Worm (Caenorhabditis elegans) whole organism, young adult: ENCODE measurements around the gene srh-47.
A peak's percentile ranks its signal among the peaks of the same experiment; 100 is the strongest.

ENCODE experiments used
- B0035.1 ChIP-seq: sonication (generic microtip); optimal IDR thresholded peaks from 2 replicates; lab custom pipeline; 2016; ENCODE audit warnings: missing genetic modification characterization, mild to moderate bottlenecking, missing compliant biosample characterization, missing genotype, missing genetic modification reagents
- B0261.1 ChIP-seq: sonication (generic microtip); optimal IDR thresholded peaks from 2 replicates; lab custom pipeline; 2016; ENCODE audit warnings: mild to moderate bottlenecking, missing genetic modification characterization, moderate library complexity, missing compliant biosample characterization
- B0336.3 ChIP-seq: fragments of 200-800 bp; sonication (Bioruptor generic); IDR thresholded peaks from 2 replicates; pipeline ENCODE4 v1.3.6; 2022; ENCODE audit warnings: missing genetic modification characterization, missing compliant biosample characterization
- D2030.7 ChIP-seq: fragments of 200-800 bp; sonication (Bioruptor generic); IDR thresholded peaks from 2 replicates; pipeline ENCODE4 v1.3.6; 2022; ENCODE audit warnings: missing genetic modification reagents, missing genetic modification characterization, missing compliant biosample characterization
- F10E7.11 ChIP-seq: sonication (generic microtip); optimal IDR thresholded peaks from 2 replicates; lab custom pipeline; 2017; ENCODE audit warnings: mild to moderate bottlenecking, missing genetic modification characterization, moderate library complexity, missing compliant biosample characterization
- F22D6.2 ChIP-seq: sonication (generic microtip); optimal IDR thresholded peaks from 2 replicates; lab custom pipeline; 2016; ENCODE audit warnings: mild to moderate bottlenecking, missing genetic modification characterization, missing compliant biosample characterization
- F39B2.1 ChIP-seq: fragments of 200-800 bp; sonication (Bioruptor generic); IDR thresholded peaks from 2 replicates; pipeline ENCODE4 v1.3.6; 2022; ENCODE audit warnings: missing genetic modification reagents, missing genetic modification characterization, missing compliant biosample characterization
- F55B11.4 ChIP-seq: sonication (generic microtip); optimal IDR thresholded peaks from 2 replicates; lab custom pipeline; 2016; ENCODE audit warnings: missing compliant biosample characterization, missing genetic modification characterization, borderline replicate concordance; ENCODE audit not compliant: insufficient read depth
- K11D2.4 ChIP-seq: fragments of 200-800 bp; sonication (Bioruptor generic); IDR thresholded peaks from 2 replicates; pipeline ENCODE4 v1.3.6; 2022; ENCODE audit warnings: missing genetic modification reagents, missing genetic modification characterization, missing compliant biosample characterization
- Y53G8AR.9 ChIP-seq: fragments of 200-800 bp; sonication (Bioruptor generic); conservative IDR thresholded peaks from 2 replicates; pipeline ENCODE4 v1.3.6; 2022; ENCODE audit warnings: missing genetic modification reagents, missing genetic modification characterization, missing compliant biosample characterization
- Y56A3A.18 ChIP-seq: fragments of 200-800 bp; sonication (Bioruptor generic); IDR thresholded peaks from 2 replicates; pipeline ENCODE4 v1.3.6; 2022; ENCODE audit warnings: missing genetic modification reagents, missing genetic modification characterization, missing compliant biosample characterization
- akir-1 ChIP-seq: fragments of 200-800 bp; sonication (Bioruptor generic); optimal IDR thresholded peaks from 2 replicates; lab custom pipeline; 2018; ENCODE audit warnings: mild to moderate bottlenecking, missing genetic modification characterization, moderate library complexity, missing compliant biosample characterization
- aptf-3 ChIP-seq: fragments of 200-800 bp; sonication (Bioruptor generic); IDR thresholded peaks from 2 replicates; pipeline ENCODE4 v1.3.6; 2022; ENCODE audit warnings: missing genetic modification characterization, missing compliant biosample characterization
- attf-5 ChIP-seq: fragments of 200-800 bp; sonication (Bioruptor generic); optimal IDR thresholded peaks from 2 replicates; lab custom pipeline; 2018; ENCODE audit warnings: mild to moderate bottlenecking, missing genetic modification characterization, missing compliant biosample characterization
- cebp-2 ChIP-seq: fragments of 200-800 bp; sonication (Bioruptor generic); IDR thresholded peaks from 2 replicates; pipeline ENCODE4 v1.3.6; 2022; ENCODE audit warnings: missing genetic modification characterization, missing compliant biosample characterization
- chd-7 ChIP-seq: sonication (generic microtip); optimal IDR thresholded peaks from 2 replicates; lab custom pipeline; 2016; ENCODE audit warnings: mild to moderate bottlenecking, missing genetic modification characterization, moderate library complexity, missing compliant biosample characterization
- dox-1 ChIP-seq: fragments of 200-800 bp; sonication (Bioruptor generic); IDR thresholded peaks from 2 replicates; pipeline ENCODE4 v1.3.6; 2022; ENCODE audit warnings: missing genetic modification reagents, missing genetic modification characterization, missing compliant biosample characterization
- dpff-1 ChIP-seq: sonication (generic microtip); optimal IDR thresholded peaks from 2 replicates; lab custom pipeline; 2017; ENCODE audit warnings: mild to moderate bottlenecking, missing genetic modification characterization, missing compliant biosample characterization
- efl-1 ChIP-seq: fragments of 150-350 bp; optimal IDR thresholded peaks from 2 replicates; lab custom pipeline; 2014; ENCODE audit warnings: missing biosample characterization, missing genetic modification reagents, missing genetic modification characterization
- egl-18 ChIP-seq: fragments of 200-800 bp; sonication (Bioruptor generic); IDR thresholded peaks from 2 replicates; pipeline ENCODE4 v1.3.6; 2022; ENCODE audit warnings: missing genetic modification reagents, missing genetic modification characterization, missing compliant biosample characterization
- egrh-3 ChIP-seq: fragments of 200-800 bp; sonication (Bioruptor generic); IDR thresholded peaks from 2 replicates; pipeline ENCODE4 v1.3.6; 2022; ENCODE audit warnings: missing genetic modification reagents, missing genetic modification characterization, missing compliant biosample characterization
- gei-17 ChIP-seq: fragments of 200-800 bp; sonication (Bioruptor generic); optimal IDR thresholded peaks from 2 replicates; lab custom pipeline; 2018; ENCODE audit warnings: mild to moderate bottlenecking, missing genetic modification characterization, missing compliant biosample characterization
- hlh-26 ChIP-seq: fragments of 200-800 bp; sonication (Bioruptor generic); conservative IDR thresholded peaks from 2 replicates; pipeline ENCODE4 v1.3.6; 2022; ENCODE audit warnings: missing genetic modification reagents, missing genetic modification characterization, missing compliant biosample characterization
- hmg-1.2 ChIP-seq: fragments of 200-800 bp; sonication (Bioruptor generic); IDR thresholded peaks from 2 replicates; pipeline ENCODE4 v1.3.6; 2022; ENCODE audit warnings: missing genetic modification reagents, missing genetic modification characterization, missing compliant biosample characterization
- hrde-1 ChIP-seq: sonication (generic microtip); optimal IDR thresholded peaks from 2 replicates; lab custom pipeline; 2016; ENCODE audit warnings: missing genetic modification characterization, mild to moderate bottlenecking, missing compliant biosample characterization, moderate library complexity, missing genotype, missing genetic modification reagents, borderline replicate concordance
- hsf-1 ChIP-seq: fragments of 200-800 bp; sonication (Bioruptor generic); IDR thresholded peaks from 2 replicates; pipeline ENCODE4 v1.3.6; 2022; ENCODE audit warnings: missing genetic modification reagents, missing genetic modification characterization, missing compliant biosample characterization
- lin-26 ChIP-seq: fragments of 200-800 bp; sonication (Bioruptor generic); IDR thresholded peaks from 2 replicates; pipeline ENCODE4 v1.3.6; 2022; ENCODE audit warnings: missing genetic modification reagents, missing genetic modification characterization, missing compliant biosample characterization
- madf-10 ChIP-seq: sonication (generic microtip); optimal IDR thresholded peaks from 2 replicates; lab custom pipeline; 2016; ENCODE audit warnings: mild to moderate bottlenecking, missing genetic modification characterization, missing compliant biosample characterization
- madf-3 ChIP-seq: fragments of 200-800 bp; sonication (Bioruptor generic); IDR thresholded peaks from 2 replicates; pipeline ENCODE4 v1.3.6; 2022; ENCODE audit warnings: missing genetic modification reagents, missing genetic modification characterization, missing compliant biosample characterization
- madf-6 ChIP-seq: fragments of 200-800 bp; sonication (Bioruptor generic); IDR thresholded peaks from 2 replicates; pipeline ENCODE4 v1.3.6; 2022; ENCODE audit warnings: missing genetic modification reagents, missing genetic modification characterization, missing compliant biosample characterization
- mcd-1 ChIP-seq: fragments of 200-800 bp; sonication (Bioruptor generic); IDR thresholded peaks from 2 replicates; pipeline ENCODE4 v1.3.6; 2022; ENCODE audit warnings: missing genetic modification reagents, missing genetic modification characterization, missing compliant biosample characterization
- nfya-1 ChIP-seq: sonication (generic microtip); optimal IDR thresholded peaks from 2 replicates; lab custom pipeline; 2017; ENCODE audit warnings: antibody characterized with exemption, missing compliant biosample characterization, missing genetic modification characterization, borderline replicate concordance; ENCODE audit not compliant: insufficient read depth
- nfyb-1 ChIP-seq: fragments of 200-800 bp; sonication (Bioruptor generic); IDR thresholded peaks from 2 replicates; pipeline ENCODE4 v1.3.6; 2022; ENCODE audit warnings: missing genetic modification reagents, missing genetic modification characterization, missing compliant biosample characterization
- nhr-120 ChIP-seq: fragments of 200-800 bp; sonication (Bioruptor generic); IDR thresholded peaks from 2 replicates; pipeline ENCODE4 v1.3.6; 2022; ENCODE audit warnings: missing genetic modification characterization, missing compliant biosample characterization
- pbrm-1 ChIP-seq: fragments of 200-800 bp; sonication (Bioruptor generic); IDR thresholded peaks from 2 replicates; pipeline ENCODE4 v1.3.6; 2022; ENCODE audit warnings: missing genetic modification reagents, missing genetic modification characterization, missing compliant biosample characterization
- rcor-1 ChIP-seq: fragments of 200-800 bp; sonication (Bioruptor generic); IDR thresholded peaks from 2 replicates; pipeline ENCODE4 v1.3.6; 2022; ENCODE audit warnings: missing genetic modification reagents, missing genetic modification characterization, missing compliant biosample characterization
- rpc-1 ChIP-seq, 2 experiments: fragments of 150-350 bp in 1 of 2; sonication (generic microtip) in 1 of 2; optimal IDR thresholded peaks; 2 replicates each; lab custom pipeline; 2014 to 2018; ENCODE audit warnings: missing biosample characterization in 1 of 2, missing genetic modification characterization in 1 of 2, missing genetic modification reagents in 1 of 2, missing genotype in 1 of 2
- snpc-3.4 ChIP-seq: sonication (generic microtip); optimal IDR thresholded peaks from 2 replicates; lab custom pipeline; 2017; ENCODE audit warnings: missing genetic modification characterization, mild to moderate bottlenecking, missing compliant biosample characterization, antibody characterized with exemption, moderate library complexity, missing genotype, missing genetic modification reagents
- tlf-1 ChIP-seq: fragments of 200-800 bp; sonication (Bioruptor generic); optimal IDR thresholded peaks from 2 replicates; lab custom pipeline; 2018; ENCODE audit warnings: mild to moderate bottlenecking, missing genetic modification characterization, missing compliant biosample characterization
- unc-130 ChIP-seq: sonication (generic microtip); optimal IDR thresholded peaks from 2 replicates; lab custom pipeline; 2016; ENCODE audit warnings: missing genetic modification reagents, missing genetic modification characterization, missing compliant biosample characterization
- zfh-2 ChIP-seq: fragments of 200-800 bp; sonication (Bioruptor generic); conservative IDR thresholded peaks from 2 replicates; pipeline ENCODE4 v1.3.6; 2022; ENCODE audit warnings: missing genetic modification reagents, missing genetic modification characterization, missing compliant biosample characterization
- ztf-25 ChIP-seq: fragments of 200-800 bp; sonication (Bioruptor generic); IDR thresholded peaks from 2 replicates; pipeline ENCODE4 v1.3.6; 2022; ENCODE audit warnings: missing genetic modification reagents, missing genetic modification characterization, missing compliant biosample characterization
- ztf-28 ChIP-seq: fragments of 200-800 bp; sonication (Bioruptor generic); IDR thresholded peaks from 2 replicates; pipeline ENCODE4 v1.3.6; 2022; ENCODE audit warnings: missing genetic modification reagents, missing genetic modification characterization, missing compliant biosample characterization

The srh-47 gene

DNA sequence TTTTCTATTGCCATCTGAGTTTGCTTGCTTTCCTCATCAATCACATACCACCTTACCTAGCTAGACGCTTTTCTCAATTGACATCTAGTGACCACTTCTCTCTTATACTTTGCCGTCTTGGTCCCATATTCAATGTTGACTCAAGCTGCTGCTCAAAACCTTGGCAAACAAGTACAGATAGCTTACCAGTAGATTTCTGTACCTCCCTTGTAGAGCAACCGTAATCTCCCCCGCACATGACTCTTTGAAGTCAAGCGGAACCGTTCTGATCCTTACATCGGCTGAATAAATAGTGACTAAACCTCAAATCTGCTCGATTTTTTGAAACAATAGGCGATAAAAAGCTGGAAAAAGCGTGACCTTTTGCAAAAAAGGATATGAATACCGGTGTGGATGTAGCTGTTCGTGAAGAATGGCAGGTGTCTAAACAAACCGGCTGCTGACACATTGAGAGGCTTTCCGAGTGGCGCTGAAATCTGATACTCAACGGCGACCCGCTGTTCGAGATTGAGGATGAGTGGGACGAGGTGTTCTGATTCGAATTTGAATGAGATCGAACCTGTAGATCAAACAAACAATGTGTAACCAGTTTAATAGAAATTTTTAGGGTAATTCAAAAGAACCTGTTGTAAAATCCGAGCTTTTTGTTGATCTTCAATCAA, 35.4 kb upstream of the srh-47 start:
- no peak for TF ChIP-seq B0336.3 (GFP tag; lab: Robert Waterston, UW)
- no peak for TF ChIP-seq F10E7.11
- no peak for TF ChIP-seq efl-1 (GFP tag; lab: Kevin White, UChicago)
- no peak for TF ChIP-seq dox-1 (GFP tag; lab: Robert Waterston, UW)
- TF ChIP-seq unc-130 (GFP tag; lab: Kevin White, UChicago), result no peak
- TF ChIP-seq B0035.1 (tag; lab: Kevin White, UChicago), result no peak
- no peak for TF ChIP-seq attf-5
- no peak for TF ChIP-seq akir-1 (GFP tag; lab: Kevin White, UChicago)
- TF ChIP-seq snpc-3.4, result no peak
- TF ChIP-seq hsf-1, result no peak
- no peak for TF ChIP-seq B0261.1
- no peak for TF ChIP-seq hlh-26 (GFP tag; lab: Robert Waterston, UW)
- no peak for TF ChIP-seq chd-7 (tag; lab: Kevin White, UChicago)
- no peak for TF ChIP-seq madf-3 (GFP tag; lab: Robert Waterston, UW)
- no peak for TF ChIP-seq F55B11.4 (tag; lab: Kevin White, UChicago)
- no peak for TF ChIP-seq dpff-1 (tag; lab: Kevin White, UChicago)
- no peak for TF ChIP-seq egl-18
- TF ChIP-seq F22D6.2, result no peak
- no peak for TF ChIP-seq gei-17
- no peak for TF ChIP-seq nfya-1 (tag; lab: Kevin White, UChicago)

DNA sequence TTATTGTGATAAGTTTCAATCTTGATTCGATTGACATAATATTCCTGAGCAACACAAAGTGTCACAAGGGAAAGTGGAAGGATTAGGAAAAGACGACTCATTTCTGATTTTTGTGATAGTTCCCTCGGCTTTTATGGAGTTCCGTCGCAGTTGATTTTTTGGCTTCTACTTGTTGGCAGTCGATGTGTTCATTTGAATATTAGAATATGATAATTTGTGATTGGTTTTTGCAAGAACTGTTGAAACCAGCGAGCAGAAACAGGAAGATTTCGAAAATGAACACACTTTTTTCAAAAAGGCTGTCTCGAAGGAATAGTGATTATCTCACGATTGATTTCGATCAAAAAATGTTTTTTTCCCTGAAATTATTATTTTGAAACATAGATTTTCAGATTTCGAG, 33.8 kb upstream of the srh-47 start, which contains the start of gene T02E9.6:
TSS of gene T02E9.6 (minus strand) at position 101 of the 400 bp plus-strand sequence.
- TF ChIP-seq tlf-1 (GFP tag; lab: Kevin White, UChicago) (no peak), zfh-2 (GFP tag; lab: Robert Waterston, UW) (no peak), cebp-2 (GFP tag; lab: Robert Waterston, UW) (no peak)

DNA sequence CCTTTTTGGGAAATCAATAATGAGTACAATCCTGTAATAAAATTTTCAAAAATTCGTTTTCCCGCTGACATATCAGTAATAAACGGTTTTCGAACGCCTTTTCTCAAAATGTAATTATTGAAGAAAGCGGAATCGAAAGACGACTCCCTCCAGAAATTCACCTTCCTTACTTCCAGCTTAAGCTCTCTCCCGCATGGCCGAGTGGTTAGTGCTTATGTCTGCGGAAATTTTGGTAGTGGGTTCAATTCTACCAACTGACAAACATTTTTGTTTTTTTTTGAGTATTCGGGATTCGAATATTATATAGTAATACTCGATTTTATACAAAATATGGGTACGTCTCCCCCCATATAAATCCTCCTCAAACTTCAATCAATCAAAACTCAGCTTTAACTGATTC, 31.4 kb upstream of the srh-47 start:
- TF ChIP-seq lin-26 (GFP tag; lab: Robert Waterston, UW), result peak; percentile 83
- TF ChIP-seq ztf-25 (GFP tag; lab: Robert Waterston, UW), result peak; percentile 81
- peak; percentile 60 for TF ChIP-seq hmg-1.2 (GFP tag; lab: Robert Waterston, UW)
- 0 out of 2 replicates have a peak, but pooled peaks have one; percentile 56 for TF ChIP-seq Y56A3A.18 (GFP tag; lab: Robert Waterston, UW)
- TF ChIP-seq nhr-120, result peak; percentile 35; the same call in 1 of the 2 replicates
- peak; percentile 31; the same call in 1 of the 2 replicates for TF ChIP-seq egrh-3
- TF ChIP-seq rcor-1 (GFP tag; lab: Robert Waterston, UW), result peak; percentile 40; the same call in 1 of the 2 replicates
- peak; percentile 52; the same call in 1 of the 2 replicates for TF ChIP-seq madf-6
- TF ChIP-seq D2030.7 (GFP tag; lab: Robert Waterston, UW), result peak; percentile 51
- TF ChIP-seq mcd-1 (GFP tag; lab: Robert Waterston, UW), result peak; percentile 46; the same call in 1 of the 2 replicates
- TF ChIP-seq pbrm-1 (GFP tag; lab: Robert Waterston, UW), result 0 out of 2 replicates have a peak, but pooled peaks have one; percentile 37
- TF ChIP-seq dox-1 (GFP tag; lab: Robert Waterston, UW), result peak; percentile 61

DNA sequence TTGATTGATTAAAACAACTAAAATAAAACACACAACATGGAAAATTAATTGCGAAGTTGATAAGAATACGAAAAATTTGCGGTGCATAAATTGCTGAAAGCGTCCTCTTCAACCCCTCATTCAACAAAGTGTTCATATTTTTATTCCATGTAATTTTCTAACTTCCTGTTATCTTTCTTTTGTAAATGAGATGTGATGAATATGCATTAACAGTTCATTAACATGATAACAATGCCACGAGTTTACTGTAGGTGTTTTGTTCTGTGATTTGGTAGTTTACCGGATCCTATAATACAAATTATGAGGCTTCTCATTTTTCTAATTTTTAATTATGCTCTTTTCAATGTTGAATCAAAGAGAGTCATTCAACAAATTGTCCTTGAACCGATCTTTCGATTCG, 28.7 kb upstream of the srh-47 start, which contains the start of gene F47G9.6:
TSS of gene F47G9.6 (plus strand) at position 301 of the 400 bp plus-strand sequence.
- TF ChIP-seq ztf-28 (GFP tag; lab: Robert Waterston, UW) (no peak), hrde-1 (tag; lab: Kevin White, UChicago) (no peak), F39B2.1 (GFP tag; lab: Robert Waterston, UW) (no peak), aptf-3 (GFP tag; lab: Robert Waterston, UW) (no peak), egl-18 (no peak), nfyb-1 (GFP tag; lab: Robert Waterston, UW) (no peak), rpc-1 (optimal IDR thresholded peaks at IDR 0.05; lab: Kevin White, UChicago) (no peak), rpc-1 (tag; optimal IDR thresholded peaks at IDR 0.05; lab: Kevin White, UChicago) (no peak), K11D2.4 (GFP tag; lab: Robert Waterston, UW) (no peak), madf-10 (tag; lab: Kevin White, UChicago) (no peak), hmg-1.2 (GFP tag; lab: Robert Waterston, UW) (no peak), Y53G8AR.9 (no peak), efl-1 (GFP tag; lab: Kevin White, UChicago) (no peak), F55B11.4 (tag; lab: Kevin White, UChicago) (no peak)
